Fruit fly (Drosophila melanogaster): ENCODE results near the gene Sirt2.
A peak's percentile ranks its signal among the peaks of the same experiment; 100 is the strongest.

The Sirt2 gene

dm6 chr3R:20285678-20286449 lies 42.4 kb upstream of the Sirt2 start (continued):
- no peak for TF ChIP-seq H15 (GFP tag; IDR thresholded peaks at IDR 0.05)
- peak; percentile 50 for TF ChIP-seq CG31388 (GFP tag; optimal IDR thresholded peaks at IDR 0.05)
- TF ChIP-seq run (tag; optimal IDR thresholded peaks at IDR 0.05), result no peak
- TF ChIP-seq otp (GFP tag; IDR thresholded peaks at IDR 0.05), result peak; percentile 85
- TF ChIP-seq CG2712 (tag; optimal IDR thresholded peaks at IDR 0.05), result peak; percentile 46

dm6 chr3R:20286758-20287157 lies 41.5 kb upstream of the Sirt2 start:
- no peak for TF ChIP-seq gcm (GFP tag; optimal IDR thresholded peaks at IDR 0.05)
- no peak for TF ChIP-seq CG12236 (GFP tag; optimal IDR thresholded peaks at IDR 0.05)
- TF ChIP-seq Kr (GFP tag; optimal IDR thresholded peaks at IDR 0.05), result no peak
- peak; percentile 57 for TF ChIP-seq stwl (tag; optimal IDR thresholded peaks at IDR 0.05)
- no peak for TF ChIP-seq tin (GFP tag; optimal IDR thresholded peaks at IDR 0.05)
- TF ChIP-seq CG17328 (GFP tag; IDR thresholded peaks at IDR 0.05), result no peak
- peak; percentile 66 for TF ChIP-seq sens (GFP tag)
- TF ChIP-seq Myb (GFP tag; optimal IDR thresholded peaks at IDR 0.05), result peak; percentile 48
- TF ChIP-seq peb (GFP tag; IDR thresholded peaks at IDR 0.05), result no peak
- TF ChIP-seq CG14667 (GFP tag; IDR thresholded peaks at IDR 0.05), result no peak
- TF ChIP-seq lola (GFP tag; optimal IDR thresholded peaks at IDR 0.05), result no peak
- TF ChIP-seq CG11504 (tag; optimal IDR thresholded peaks at IDR 0.05), result peak; percentile 42
- TF ChIP-seq Sox100B (GFP tag; optimal IDR thresholded peaks at IDR 0.05), result no peak
- no peak for TF ChIP-seq CG10431 (GFP tag; optimal IDR thresholded peaks at IDR 0.05)
- peak; percentile 76; the same call in 1 of the 3 replicates for TF ChIP-seq CG2199 (GFP tag; IDR thresholded peaks at IDR 0.05)
- TF ChIP-seq CG10565 (GFP tag; optimal IDR thresholded peaks at IDR 0.05), result no peak
- peak; percentile 36 for TF ChIP-seq CG8290 (GFP tag; optimal IDR thresholded peaks at IDR 0.05)
- no peak for TF ChIP-seq CG8290 (tag; optimal IDR thresholded peaks at IDR 0.05)
- TF ChIP-seq ap (GFP tag; IDR thresholded peaks at IDR 0.05), result no peak
- no peak for TF ChIP-seq CG2875 (GFP tag; optimal IDR thresholded peaks at IDR 0.05)
- no peak for TF ChIP-seq Dll (GFP tag; IDR thresholded peaks at IDR 0.05; ENCODE audit: partially characterized antibody)
- no peak for TF ChIP-seq Jarid2 (GFP tag; optimal IDR thresholded peaks at IDR 0.05)
- no peak for TF ChIP-seq sob (GFP tag; IDR thresholded peaks at IDR 0.05)
- peak; percentile 1 for TF ChIP-seq CTCF (GFP tag; optimal IDR thresholded peaks at IDR 0.05)
- TF ChIP-seq dmrt11E (tag; optimal IDR thresholded peaks at IDR 0.05), result no peak
- TF ChIP-seq sqz (GFP tag; optimal IDR thresholded peaks at IDR 0.05), result no peak
- TF ChIP-seq Meics (GFP tag; optimal IDR thresholded peaks at IDR 0.05), result no peak
- TF ChIP-seq zf30C (GFP tag; optimal IDR thresholded peaks at IDR 0.05), result no peak

- peak; percentile 79 for TF ChIP-seq CG5180 (GFP tag; optimal IDR thresholded peaks at IDR 0.05)
- no peak for TF ChIP-seq CG1603 (tag; optimal IDR thresholded peaks at IDR 0.05)
- no peak for TF ChIP-seq Awh (GFP tag; IDR thresholded peaks at IDR 0.05)
- TF ChIP-seq Gug (GFP tag; IDR thresholded peaks at IDR 0.05), result no peak
- TF ChIP-seq lmd (GFP tag; IDR thresholded peaks at IDR 0.05), result no peak
- no peak for TF ChIP-seq inv (GFP tag; IDR thresholded peaks at IDR 0.05; ENCODE audit: partially characterized antibody)
- TF ChIP-seq CG6254 (GFP tag; optimal IDR thresholded peaks at IDR 0.05), result no peak
- TF ChIP-seq Doc3 (GFP tag; IDR thresholded peaks at IDR 0.05; ENCODE audit: partially characterized antibody), result no peak
- TF ChIP-seq CG7745 (tag; optimal IDR thresholded peaks at IDR 0.05), result no peak
- TF ChIP-seq CG31441 (GFP tag; IDR thresholded peaks at IDR 0.05), result no peak
- no peak for TF ChIP-seq cwo (GFP tag; optimal IDR thresholded peaks at IDR 0.05)
- no peak for TF ChIP-seq CG17568 (GFP tag; optimal IDR thresholded peaks at IDR 0.05)
- no peak for TF ChIP-seq slp2 (GFP tag; optimal IDR thresholded peaks at IDR 0.05)
- no peak for TF ChIP-seq CG32772 (GFP tag; IDR thresholded peaks at IDR 0.05)
- TF ChIP-seq HLHmδ (GFP tag; optimal IDR thresholded peaks at IDR 0.05), result no peak
- peak in 1 of 2 experiments; percentile 81 for TF ChIP-seq Dfd (GFP tag; optimal IDR thresholded peaks at IDR 0.05)
- TF ChIP-seq CG15696 (tag; optimal IDR thresholded peaks at IDR 0.05), result no peak
Measured at dm6 chr3R:20288069-20288468, 40.2 kb upstream of the Sirt2 start.
